Fruit fly (Drosophila melanogaster) whole organism, prepupa: Measurements from ENCODE around the gene hid.

Experiments
- Blimp-1 ChIP-seq: fragments of 200-800 bp; sonication (Bioruptor generic); optimal IDR thresholded peaks from 3 replicates; lab custom pipeline; 2017; ENCODE audit warnings: missing biosample characterization, missing genetic modification characterization, mild to moderate bottlenecking, moderate library complexity, missing genetic modification reagents
- CG1621 ChIP-seq: fragments of 200-800 bp; sonication (Bioruptor generic); optimal IDR thresholded peaks from 3 replicates; lab custom pipeline; 2018; ENCODE audit warnings: missing biosample characterization, mild to moderate bottlenecking, missing genetic modification characterization
- CG3032 ChIP-seq: fragments of 200-800 bp; optimal IDR thresholded peaks from 2 replicates; lab custom pipeline; 2019; ENCODE audit warnings: missing biosample characterization, mild to moderate bottlenecking, missing genetic modification characterization, moderate library complexity
- CG32006 ChIP-seq: fragments of 200-800 bp; sonication (Bioruptor generic); optimal IDR thresholded peaks from 3 replicates; lab custom pipeline; 2017; ENCODE audit warnings: missing biosample characterization, mild to moderate bottlenecking, missing genetic modification characterization
- CG8119 ChIP-seq: fragments of 200-800 bp; sonication (Bioruptor generic); IDR thresholded peaks from 3 replicates; pipeline ENCODE4 v1.3.6; 2022; ENCODE audit warnings: missing biosample characterization, missing genetic modification characterization
- Ets21C ChIP-seq: fragments of 200-800 bp; sonication (Bioruptor generic); optimal IDR thresholded peaks from 3 replicates; lab custom pipeline; 2016; ENCODE audit warnings: missing biosample characterization, missing genetic modification characterization
- Ets96B ChIP-seq: fragments of 200-800 bp; optimal IDR thresholded peaks from 2 replicates; lab custom pipeline; 2019; ENCODE audit warnings: missing biosample characterization, mild to moderate bottlenecking, missing genetic modification characterization, moderate library complexity
- Sox14 ChIP-seq: fragments of 200-800 bp; sonication (Bioruptor generic); optimal IDR thresholded peaks from 3 replicates; lab custom pipeline; 2016; ENCODE audit warnings: missing biosample characterization, missing genetic modification characterization
- Sox15 ChIP-seq: fragments of 200-800 bp; sonication (Bioruptor generic); optimal IDR thresholded peaks from 3 replicates; lab custom pipeline; 2016; ENCODE audit warnings: missing biosample characterization, missing genetic modification characterization
- achi ChIP-seq: fragments of 200-800 bp; sonication (Bioruptor generic); optimal IDR thresholded peaks from 3 replicates; lab custom pipeline; 2016; ENCODE audit warnings: missing biosample characterization, missing genetic modification characterization
- acj6 ChIP-seq: fragments of 200-800 bp; sonication (Bioruptor generic); optimal IDR thresholded peaks from 3 replicates; lab custom pipeline; 2016; ENCODE audit warnings: missing biosample characterization, missing genetic modification characterization
- dsx ChIP-seq: fragments of 200-800 bp; optimal IDR thresholded peaks from 3 replicates; lab custom pipeline; 2019; ENCODE audit warnings: missing biosample characterization, mild to moderate bottlenecking, missing genetic modification characterization, moderate library complexity; ENCODE audit not compliant: poor library complexity, severe bottlenecking
- esn ChIP-seq: fragments of 200-800 bp; sonication (Bioruptor generic); optimal IDR thresholded peaks from 2 replicates; lab custom pipeline; 2016; ENCODE audit warnings: missing biosample characterization, mild to moderate bottlenecking, missing genetic modification characterization, moderate library complexity
- fd85E ChIP-seq: fragments of 200-800 bp; sonication (Bioruptor generic); optimal IDR thresholded peaks from 3 replicates; lab custom pipeline; 2016; ENCODE audit warnings: missing biosample characterization, missing genetic modification characterization
- fkh ChIP-seq: fragments of 200-800 bp; sonication (Bioruptor generic); optimal IDR thresholded peaks from 3 replicates; lab custom pipeline; 2017; ENCODE audit warnings: missing biosample characterization, mild to moderate bottlenecking, missing genetic modification characterization, moderate library complexity
- net ChIP-seq: fragments of 200-800 bp; sonication (Bioruptor generic); optimal IDR thresholded peaks from 3 replicates; lab custom pipeline; 2016; ENCODE audit warnings: missing biosample characterization, missing genetic modification characterization
- svp ChIP-seq: fragments of 200-800 bp; sonication (Bioruptor generic); peaks from one replicate; lab custom pipeline; 2016; ENCODE audit warnings: missing biosample characterization, missing genetic modification characterization

hid gene

dm6 chr3L:18121889-18122288 is 63.6 kb downstream of the hid start, which contains the start of gene CG42853:
TSS of gene CG42853 (minus strand) at chr3L:18121989.
- no peak for TF ChIP-seq Ets96B (tag; lab: Kevin White, UChicago)
- TF ChIP-seq net (GFP tag; lab: Kevin White, UChicago): no peak
- no peak for TF ChIP-seq achi (GFP tag; lab: Kevin White, UChicago)
- no peak for TF ChIP-seq fd85E (GFP tag; lab: Kevin White, UChicago)
- TF ChIP-seq dsx (GFP tag; lab: Kevin White, UChicago): no peak
- TF ChIP-seq acj6 (GFP tag; lab: Kevin White, UChicago): no peak
- TF ChIP-seq CG32006 (GFP tag; lab: Kevin White, UChicago): no peak
- TF ChIP-seq svp: no peak
- no peak for TF ChIP-seq Sox15 (GFP tag; lab: Kevin White, UChicago)
- TF ChIP-seq Sox14 (GFP tag; lab: Kevin White, UChicago): no peak
- TF ChIP-seq CG1621 (tag; lab: Kevin White, UChicago): no peak
- TF ChIP-seq Blimp-1 (GFP tag; lab: Kevin White, UChicago): no peak
- no peak for TF ChIP-seq CG3032 (tag; lab: Kevin White, UChicago)
- no peak for TF ChIP-seq fkh (GFP tag; lab: Kevin White, UChicago)
- TF ChIP-seq esn (GFP tag; lab: Kevin White, UChicago): no peak
- no peak for TF ChIP-seq Ets21C (GFP tag; lab: Kevin White, UChicago)
- TF ChIP-seq CG8119 (GFP tag; lab: Robert Waterston, UW): no peak
